Fruit fly (Drosophila melanogaster) whole organism, embryonic: ENCODE measurements around the gene sicily.
A peak's percentile ranks its signal among the peaks of the same experiment; 100 is the strongest.

Source experiments
- Aef1 ChIP-seq: fragments of 200-800 bp; sonication (Bioruptor generic); IDR thresholded peaks from 3 replicates; pipeline ENCODE4 v1.3.6; 2022; ENCODE audit warnings: missing biosample characterization, missing genetic modification characterization
- B-H2 ChIP-seq: fragments of 200-800 bp; sonication (Bioruptor generic); optimal IDR thresholded peaks from 2 replicates; lab custom pipeline; 2018; ENCODE audit warnings: missing biosample characterization, mild to moderate bottlenecking, missing genetic modification characterization
- CG1024 ChIP-seq: fragments of 200-800 bp; sonication (Bioruptor generic); IDR thresholded peaks from 2 replicates; pipeline ENCODE4 v1.3.6; 2022; ENCODE audit warnings: missing biosample characterization, missing genetic modification characterization
- CG10321 ChIP-seq: fragments of 200-800 bp; sonication (Bioruptor generic); IDR thresholded peaks from 2 replicates; pipeline ENCODE4 v1.3.6; 2022; ENCODE audit warnings: missing biosample characterization, missing genetic modification characterization
- CG10431 ChIP-seq: fragments of 200-800 bp; sonication (Bioruptor generic); optimal IDR thresholded peaks from 3 replicates; lab custom pipeline; 2018; ENCODE audit warnings: missing biosample characterization, mild to moderate bottlenecking, missing genetic modification characterization
- CG10979 ChIP-seq: fragments of 200-800 bp; sonication (Bioruptor generic); optimal IDR thresholded peaks from 2 replicates; lab custom pipeline; 2018; ENCODE audit warnings: missing biosample characterization, mild to moderate bottlenecking, missing genetic modification characterization, moderate library complexity
- CG11723 ChIP-seq: fragments of 200-800 bp; sonication (Bioruptor generic); optimal IDR thresholded peaks from 2 replicates; lab custom pipeline; 2017; ENCODE audit warnings: missing biosample characterization, mild to moderate bottlenecking, missing genetic modification characterization
- CG12155 ChIP-seq: fragments of 200-800 bp; sonication (Bioruptor generic); optimal IDR thresholded peaks from 3 replicates; lab custom pipeline; 2016; ENCODE audit warnings: missing biosample characterization, missing genetic modification characterization
- CG12391 ChIP-seq: fragments of 200-800 bp; sonication (Bioruptor generic); optimal IDR thresholded peaks from 3 replicates; lab custom pipeline; 2018; ENCODE audit warnings: missing biosample characterization, mild to moderate bottlenecking, missing genetic modification characterization, moderate library complexity
- CG12942 ChIP-seq: fragments of 200-800 bp; sonication (Bioruptor generic); optimal IDR thresholded peaks from 3 replicates; lab custom pipeline; 2016; ENCODE audit warnings: missing biosample characterization, missing genetic modification characterization
- CG16779 ChIP-seq: fragments of 200-800 bp; sonication (Bioruptor generic); IDR thresholded peaks from 2 replicates; pipeline ENCODE4 v1.3.6; 2022; ENCODE audit warnings: missing biosample characterization, missing genetic modification characterization
- CG16863 ChIP-seq: fragments of 200-800 bp; sonication (Bioruptor generic); optimal IDR thresholded peaks from 3 replicates; lab custom pipeline; 2016; ENCODE audit warnings: missing biosample characterization, missing genetic modification characterization
- CG17385 ChIP-seq: fragments of 200-800 bp; sonication (Bioruptor generic); optimal IDR thresholded peaks from 3 replicates; lab custom pipeline; 2018; ENCODE audit warnings: missing biosample characterization, mild to moderate bottlenecking, missing genetic modification characterization
- CG17829 ChIP-seq: fragments of 200-800 bp; optimal IDR thresholded peaks from 2 replicates; lab custom pipeline; 2019; ENCODE audit warnings: missing biosample characterization, mild to moderate bottlenecking, missing genetic modification characterization, moderate library complexity
- CG2199 ChIP-seq: fragments of 200-800 bp; sonication (Bioruptor generic); IDR thresholded peaks from 3 replicates; pipeline ENCODE4 v1.3.6; 2022; ENCODE audit warnings: missing biosample characterization, missing genetic modification characterization
- CG3281 ChIP-seq: fragments of 200-800 bp; sonication (Bioruptor generic); optimal IDR thresholded peaks from 3 replicates; lab custom pipeline; 2017; ENCODE audit warnings: missing biosample characterization, mild to moderate bottlenecking, missing genetic modification characterization
- CG3407 ChIP-seq: fragments of 200-800 bp; sonication (Bioruptor generic); optimal IDR thresholded peaks from 2 replicates; lab custom pipeline; 2018; ENCODE audit warnings: missing biosample characterization, mild to moderate bottlenecking, missing genetic modification characterization
- CG3847 ChIP-seq: fragments of 200-800 bp; sonication (Bioruptor generic); IDR thresholded peaks from 2 replicates; pipeline ENCODE4 v1.3.6; 2022; ENCODE audit warnings: missing biosample characterization, missing genetic modification characterization
- CG4360 ChIP-seq: fragments of 200-800 bp; sonication (Bioruptor generic); IDR thresholded peaks from 2 replicates; pipeline ENCODE4 v1.3.6; 2022; ENCODE audit warnings: missing biosample characterization, missing genetic modification characterization
- CG6791 ChIP-seq: fragments of 200-800 bp; sonication (Bioruptor generic); IDR thresholded peaks from 3 replicates; pipeline ENCODE4 v1.3.6; 2022; ENCODE audit warnings: missing biosample characterization, missing genetic modification characterization; ENCODE audit not compliant: partially characterized antibody
- CG7556 ChIP-seq: fragments of 200-800 bp; sonication (Bioruptor generic); optimal IDR thresholded peaks from 2 replicates; lab custom pipeline; 2017; ENCODE audit warnings: missing biosample characterization, mild to moderate bottlenecking, missing genetic modification characterization
- CG7928 ChIP-seq: fragments of 200-800 bp; sonication (Bioruptor generic); optimal IDR thresholded peaks from 2 replicates; lab custom pipeline; 2017; ENCODE audit warnings: missing biosample characterization, mild to moderate bottlenecking, missing genetic modification characterization
- CTCF ChIP-seq: fragments of 200-800 bp; sonication (Bioruptor generic); optimal IDR thresholded peaks from 2 replicates; lab custom pipeline; 2017; ENCODE audit warnings: missing biosample characterization, mild to moderate bottlenecking, missing genetic modification characterization, moderate library complexity
- Drgx ChIP-seq: fragments of 200-800 bp; sonication (Bioruptor generic); IDR thresholded peaks from 2 replicates; pipeline ENCODE4 v1.3.6; 2022; ENCODE audit warnings: missing biosample characterization, missing genetic modification characterization
- Lim3 ChIP-seq: fragments of 200-800 bp; sonication (Bioruptor generic); IDR thresholded peaks from 2 replicates; pipeline ENCODE4 v1.3.6; 2022; ENCODE audit warnings: missing biosample characterization, missing genetic modification characterization
- MESR4 ChIP-seq: fragments of 200-800 bp; sonication (Bioruptor generic); optimal IDR thresholded peaks from 2 replicates; lab custom pipeline; 2018; ENCODE audit warnings: missing biosample characterization, mild to moderate bottlenecking, missing genetic modification characterization, moderate library complexity
- NfI ChIP-seq: fragments of 200-800 bp; sonication (Bioruptor generic); optimal IDR thresholded peaks from 3 replicates; lab custom pipeline; 2018; ENCODE audit warnings: missing biosample characterization, mild to moderate bottlenecking, missing genetic modification characterization, moderate library complexity
- Poxn ChIP-seq: fragments of 200-800 bp; sonication (Bioruptor generic); IDR thresholded peaks from 2 replicates; pipeline ENCODE4 v1.3.6; 2022; ENCODE audit warnings: missing biosample characterization, missing genetic modification characterization
- Ptx1 ChIP-seq: fragments of 200-800 bp; sonication (Bioruptor generic); IDR thresholded peaks from 2 replicates; pipeline ENCODE4 v1.3.6; 2022; ENCODE audit warnings: missing biosample characterization, missing genetic modification characterization
- Usf ChIP-seq: fragments of 200-800 bp; sonication (Bioruptor generic); optimal IDR thresholded peaks from 2 replicates; lab custom pipeline; 2017; ENCODE audit warnings: missing genotype, missing biosample characterization, missing genetic modification characterization
- ac ChIP-seq: fragments of 200-800 bp; sonication (Bioruptor generic); optimal IDR thresholded peaks from 3 replicates; lab custom pipeline; 2017; ENCODE audit warnings: missing biosample characterization, mild to moderate bottlenecking, missing genetic modification characterization
- al ChIP-seq: fragments of 200-800 bp; sonication (Bioruptor generic); IDR thresholded peaks from 2 replicates; pipeline ENCODE4 v1.3.6; 2022; ENCODE audit warnings: missing biosample characterization, missing genetic modification characterization
- amos ChIP-seq: fragments of 200-800 bp; sonication (Bioruptor generic); IDR thresholded peaks from 2 replicates; pipeline ENCODE4 v1.3.6; 2022; ENCODE audit warnings: missing biosample characterization, missing genetic modification characterization; ENCODE audit not compliant: partially characterized antibody
- bsh ChIP-seq, 2 experiments: fragments of 200-800 bp; sonication (Bioruptor generic); optimal IDR thresholded peaks; 2 replicates each; lab custom pipeline; 2017 to 2018; ENCODE audit warnings: mild to moderate bottlenecking in 2 of 2, missing biosample characterization in 2 of 2, missing genetic modification characterization in 2 of 2, moderate library complexity in 1 of 2
- cad ChIP-seq: fragments of >200 bp; optimal IDR thresholded peaks from 2 replicates; lab custom pipeline; 2017; ENCODE audit warnings: missing biosample characterization, missing genetic modification characterization
- caup ChIP-seq: fragments of 200-800 bp; sonication (Bioruptor generic); optimal IDR thresholded peaks from 3 replicates; lab custom pipeline; 2017; ENCODE audit warnings: missing biosample characterization, mild to moderate bottlenecking, missing genetic modification characterization, moderate library complexity; ENCODE audit not compliant: severe bottlenecking
- cg ChIP-seq: fragments of 200-800 bp; sonication (Bioruptor generic); optimal IDR thresholded peaks from 3 replicates; lab custom pipeline; 2019; ENCODE audit warnings: missing biosample characterization, mild to moderate bottlenecking, missing genetic modification characterization, moderate library complexity
- corto ChIP-seq: fragments of 200-800 bp; sonication (Bioruptor generic); optimal IDR thresholded peaks from 2 replicates; lab custom pipeline; 2016; ENCODE audit warnings: missing biosample characterization, mild to moderate bottlenecking, missing genetic modification characterization, moderate library complexity
- exex ChIP-seq: fragments of 200-800 bp; sonication (Bioruptor generic); optimal IDR thresholded peaks from 4 replicates; lab custom pipeline; 2018; ENCODE audit warnings: missing biosample characterization, mild to moderate bottlenecking, missing genetic modification characterization, moderate library complexity
- fd102C ChIP-seq: fragments of 200-800 bp; sonication (Bioruptor generic); optimal IDR thresholded peaks from 2 replicates; lab custom pipeline; 2018; ENCODE audit warnings: missing biosample characterization, mild to moderate bottlenecking, missing genetic modification characterization, moderate library complexity
- gcm2 ChIP-seq: fragments of 200-800 bp; sonication (Bioruptor generic); optimal IDR thresholded peaks from 2 replicates; lab custom pipeline; 2016; ENCODE audit warnings: missing biosample characterization, missing genetic modification characterization
- grn ChIP-seq: fragments of 200-800 bp; sonication (Bioruptor generic); optimal IDR thresholded peaks from 3 replicates; lab custom pipeline; 2017; ENCODE audit warnings: missing biosample characterization, missing genetic modification characterization
- her ChIP-seq: fragments of 200-800 bp; sonication (Bioruptor generic); optimal IDR thresholded peaks from 2 replicates; lab custom pipeline; 2016; ENCODE audit warnings: missing biosample characterization, missing genetic modification characterization
- klu ChIP-seq: fragments of 200-800 bp; sonication (Bioruptor generic); IDR thresholded peaks from 2 replicates; pipeline ENCODE4 v1.3.6; 2022; ENCODE audit warnings: missing biosample characterization, missing genetic modification characterization
- maf-S ChIP-seq: fragments of 200-800 bp; sonication (Bioruptor generic); optimal IDR thresholded peaks from 2 replicates; lab custom pipeline; 2016; ENCODE audit warnings: missing biosample characterization, missing genetic modification characterization
- mirr ChIP-seq: fragments of 200-800 bp; sonication (Bioruptor generic); optimal IDR thresholded peaks from 3 replicates; lab custom pipeline; 2018; ENCODE audit warnings: missing biosample characterization, mild to moderate bottlenecking, missing genetic modification characterization
- nau ChIP-seq: fragments of 200-800 bp; sonication (Bioruptor generic); optimal IDR thresholded peaks from 3 replicates; lab custom pipeline; 2017; ENCODE audit warnings: missing biosample characterization, mild to moderate bottlenecking, missing genetic modification characterization, missing genetic modification reagents
- nerfin-1 ChIP-seq: fragments of 200-800 bp; sonication (Bioruptor generic); optimal IDR thresholded peaks from 3 replicates; lab custom pipeline; 2019; ENCODE audit warnings: missing biosample characterization, mild to moderate bottlenecking, missing genetic modification characterization, moderate library complexity
- tio ChIP-seq: fragments of 200-800 bp; sonication (Bioruptor generic); optimal IDR thresholded peaks from 2 replicates; lab custom pipeline; 2017; ENCODE audit warnings: missing biosample characterization, missing genetic modification characterization, inconsistent platforms
- vfl ChIP-seq: fragments of 200-800 bp; sonication (Bioruptor generic); optimal IDR thresholded peaks from 2 replicates; lab custom pipeline; 2016; ENCODE audit warnings: missing biosample characterization, missing genetic modification characterization
- wek ChIP-seq: fragments of 200-800 bp; sonication (Bioruptor generic); optimal IDR thresholded peaks from 3 replicates; lab custom pipeline; 2018; ENCODE audit warnings: missing biosample characterization, mild to moderate bottlenecking, missing genetic modification characterization, moderate library complexity

Gene sicily

dm6 chrX:11858439-11858813, 33.1 kb upstream of the sicily start:
- TF ChIP-seq CG17385 (no peak), mirr (peak; percentile 68), NfI (GFP tag; lab: Kevin White, UChicago) (no peak), grn (peak; percentile 62), caup (GFP tag; lab: Kevin White, UChicago) (peak; percentile 59), CG2199 (GFP tag; lab: Robert Waterston, UW) (0 out of 3 replicates have a peak, but pooled peaks have one; percentile 21), exex (tag; lab: Kevin White, UChicago) (peak; percentile 51)

DNA sequence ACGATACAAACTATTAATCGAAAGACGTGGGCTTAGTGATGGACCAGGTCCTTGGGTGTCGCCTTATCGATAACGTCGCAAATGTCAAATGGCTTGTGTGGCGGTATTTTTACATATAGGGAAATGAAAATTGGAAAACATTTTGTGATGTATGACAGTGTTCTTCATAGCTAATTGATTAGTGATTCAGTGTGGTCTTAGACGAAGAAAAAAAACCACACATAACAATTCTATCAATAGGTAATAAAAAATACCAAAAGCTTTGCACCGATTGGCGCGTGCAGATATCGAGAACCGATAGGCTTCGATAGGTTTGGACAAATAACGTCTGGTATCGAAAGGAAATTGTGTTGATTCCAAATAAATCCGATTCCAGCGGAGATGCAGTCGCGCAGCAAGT, 22.7 kb upstream of the sicily start, which contains the start of the genes Nrd1 and CG1847:
Gene Nrd1, minus strand, starts transcription at position 28 of the 400 bp plus-strand sequence.
Gene CG1847, plus strand, starts transcription at position 305 of the 400 bp plus-strand sequence.
- TF ChIP-seq gcm2 (GFP tag; lab: Kevin White, UChicago), result no peak
- TF ChIP-seq MESR4 (GFP tag; lab: Kevin White, UChicago), result no peak
- TF ChIP-seq CG12942, result no peak
- no peak for TF ChIP-seq CG12155 (GFP tag; lab: Kevin White, UChicago)
- no peak for TF ChIP-seq B-H2 (GFP tag; lab: Kevin White, UChicago)
- no peak for TF ChIP-seq vfl (GFP tag; lab: Kevin White, UChicago)
- no peak for TF ChIP-seq Ptx1 (GFP tag; lab: Robert Waterston, UW)
- TF ChIP-seq fd102C, result no peak
- no peak for TF ChIP-seq klu (GFP tag; lab: Robert Waterston, UW)
- TF ChIP-seq CG16779 (GFP tag; lab: Robert Waterston, UW), result no peak
- no peak for TF ChIP-seq CG1024
- no peak for TF ChIP-seq CG4360 (GFP tag; lab: Robert Waterston, UW)
- TF ChIP-seq CG11723 (GFP tag; lab: Kevin White, UChicago), result no peak
- no peak for TF ChIP-seq ac (GFP tag; lab: Kevin White, UChicago)
- TF ChIP-seq Poxn (GFP tag; lab: Robert Waterston, UW), result no peak
- TF ChIP-seq CG3281 (GFP tag; lab: Kevin White, UChicago), result no peak
- no peak for TF ChIP-seq CG10979 (tag; lab: Kevin White, UChicago)
- no peak for TF ChIP-seq CG7556 (GFP tag; lab: Kevin White, UChicago)
- no peak for TF ChIP-seq CG7928 (GFP tag; lab: Kevin White, UChicago)
- TF ChIP-seq tio (GFP tag; lab: Kevin White, UChicago), result no peak
- TF ChIP-seq wek (GFP tag; lab: Kevin White, UChicago), result no peak
- no peak for TF ChIP-seq her
- peak; percentile 78 for TF ChIP-seq CG6791 (GFP tag; lab: Robert Waterston, UW)
- no peak for TF ChIP-seq Lim3
- TF ChIP-seq Usf, result no peak
- TF ChIP-seq cad (GFP tag; lab: Kevin White, UChicago), result no peak
- TF ChIP-seq CG3847 (GFP tag; lab: Robert Waterston, UW), result no peak
- no peak for TF ChIP-seq bsh (GFP tag; optimal IDR thresholded peaks at IDR 0.05; lab: Kevin White, UChicago)
- TF ChIP-seq Drgx, result no peak
- no peak for TF ChIP-seq Aef1
- TF ChIP-seq CG16863 (GFP tag; lab: Kevin White, UChicago), result no peak
- TF ChIP-seq maf-S (GFP tag; lab: Kevin White, UChicago), result no peak
- peak; percentile 52; the same call in 1 of the 2 replicates for TF ChIP-seq amos (GFP tag; lab: Robert Waterston, UW)
- no peak for TF ChIP-seq cg (GFP tag; lab: Kevin White, UChicago)
- TF ChIP-seq nau (GFP tag; lab: Kevin White, UChicago), result no peak
- TF ChIP-seq CG12391 (tag; lab: Kevin White, UChicago), result no peak
- no peak for TF ChIP-seq al (GFP tag; lab: Robert Waterston, UW)
- TF ChIP-seq CG10431 (GFP tag; lab: Kevin White, UChicago), result no peak
- no peak for TF ChIP-seq CTCF (GFP tag; lab: Kevin White, UChicago)
- TF ChIP-seq CG17829 (tag; lab: Kevin White, UChicago), result peak; percentile 15
- TF ChIP-seq corto (GFP tag; lab: Kevin White, UChicago), result no peak
- TF ChIP-seq nerfin-1, result no peak
- TF ChIP-seq CG10321 (GFP tag; lab: Robert Waterston, UW), result no peak
- TF ChIP-seq CG3407 (GFP tag; lab: Kevin White, UChicago), result no peak
